Fruit fly (Drosophila melanogaster): Measurements from ENCODE around the gene CG3078.

DNA sequence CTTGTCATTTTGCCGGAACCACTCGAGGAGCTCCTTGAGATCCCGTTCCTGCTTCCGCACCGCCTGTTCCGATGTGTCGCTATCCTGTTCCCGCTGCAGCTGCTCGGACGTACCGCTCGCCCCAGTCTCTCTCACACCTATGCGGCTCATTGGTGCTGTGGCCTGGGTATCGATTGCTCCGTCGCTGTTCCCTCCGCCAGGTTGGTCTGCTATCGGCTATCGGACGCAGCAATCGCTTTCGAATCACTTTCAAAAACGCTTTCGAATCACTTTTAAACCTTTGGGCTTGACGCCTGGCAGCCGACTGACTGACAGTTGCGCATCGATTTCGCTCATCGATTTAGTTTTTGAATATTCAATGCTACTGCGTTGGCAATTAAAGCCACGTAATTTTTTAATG is 8.0 kb downstream of the CG3078 start, which contains the start of gene CG3191:
- TF ChIP-seq Eip78C (GFP tag) (no peak), Hr39 (GFP tag; optimal IDR thresholded peaks at IDR 0.05) (no peak), pdm3 (GFP tag; optimal IDR thresholded peaks at IDR 0.05) (no peak), CG34406 (GFP tag; optimal IDR thresholded peaks at IDR 0.05) (no peak), CG6163 (GFP tag; IDR thresholded peaks at IDR 0.05) (no peak), Met (GFP tag; optimal IDR thresholded peaks at IDR 0.05) (no peak), fd85E (GFP tag; optimal IDR thresholded peaks at IDR 0.05) (no peak), CG6808 (GFP tag; optimal IDR thresholded peaks at IDR 0.05) (no peak), esn (GFP tag; optimal IDR thresholded peaks at IDR 0.05) (no peak), achi (GFP tag; optimal IDR thresholded peaks at IDR 0.05) (no peak), CG9139 (GFP tag; optimal IDR thresholded peaks at IDR 0.05) (no peak), net (GFP tag; optimal IDR thresholded peaks at IDR 0.05) (no peak), Hr38 (GFP tag; optimal IDR thresholded peaks at IDR 0.05) (no peak), CG10669 (GFP tag; optimal IDR thresholded peaks at IDR 0.05) (no peak)
